Worm (Caenorhabditis elegans) whole organism, young adult: ENCODE results near the gene let-711.

Source experiments
- B0336.3 ChIP-seq: fragments of 200-800 bp; sonication (Bioruptor generic); IDR thresholded peaks from 2 replicates; pipeline ENCODE4 v1.3.6; 2022; ENCODE audit warnings: missing genetic modification characterization, missing compliant biosample characterization
- ama-1 ChIP-seq, 3 experiments: fragments of 150-350 bp in 1 of 3; sonication (generic microtip) in 2 of 3; optimal IDR thresholded peaks; 2 replicates each; lab custom pipeline; 2014 to 2018; ENCODE audit warnings: missing biosample characterization in 2 of 3, missing genetic modification characterization in 2 of 3, missing genetic modification reagents in 2 of 3
- ccch-3 ChIP-seq: fragments of 200-800 bp; sonication (Bioruptor generic); optimal IDR thresholded peaks from 2 replicates; lab custom pipeline; 2018; ENCODE audit warnings: mild to moderate bottlenecking, missing genetic modification characterization, missing compliant biosample characterization
- cebp-1 ChIP-seq, 2 experiments: fragments of 200-800 bp in 1 of 2; sonication (Bioruptor generic) in 1 of 2; sonication (generic microtip) in 1 of 2; IDR thresholded peaks in 1 of 2; optimal IDR thresholded peaks in 1 of 2; 2 replicates each; pipeline versions ENCODE4 v1.3.6 to Lab custom; 2017 to 2022; ENCODE audit warnings: missing compliant biosample characterization in 2 of 2, missing genetic modification characterization in 2 of 2, mild to moderate bottlenecking in 1 of 2, missing genetic modification reagents in 1 of 2, moderate library complexity in 1 of 2
- hrde-1 ChIP-seq: sonication (generic microtip); optimal IDR thresholded peaks from 2 replicates; lab custom pipeline; 2016; ENCODE audit warnings: missing genetic modification characterization, mild to moderate bottlenecking, missing compliant biosample characterization, moderate library complexity, missing genotype, missing genetic modification reagents, borderline replicate concordance

- no peak for TF ChIP-seq B0336.3 (GFP tag; lab: Robert Waterston, UW)
- TF ChIP-seq ccch-3 (GFP tag; lab: Kevin White, UChicago), result no peak
- no peak for TF ChIP-seq hrde-1 (tag; lab: Kevin White, UChicago)
- no peak for TF ChIP-seq ama-1 (optimal IDR thresholded peaks at IDR 0.05; lab: Kevin White, UChicago)
- TF ChIP-seq ama-1 (GFP tag; optimal IDR thresholded peaks at IDR 0.05; lab: Kevin White, UChicago), result no peak
- TF ChIP-seq cebp-1 (GFP tag; IDR thresholded peaks at IDR 0.05; lab: Robert Waterston, UW), result no peak
- no peak for TF ChIP-seq cebp-1 (tag; optimal IDR thresholded peaks at IDR 0.05; lab: Kevin White, UChicago)
Measured at ce11 chrIII:6928725-6929124, 17.8 kb upstream of the let-711 start, which contains the start of gene flap-1.
